Fruit fly (Drosophila melanogaster): ENCODE results near the gene CG9777.

The CG9777 gene

DNA sequence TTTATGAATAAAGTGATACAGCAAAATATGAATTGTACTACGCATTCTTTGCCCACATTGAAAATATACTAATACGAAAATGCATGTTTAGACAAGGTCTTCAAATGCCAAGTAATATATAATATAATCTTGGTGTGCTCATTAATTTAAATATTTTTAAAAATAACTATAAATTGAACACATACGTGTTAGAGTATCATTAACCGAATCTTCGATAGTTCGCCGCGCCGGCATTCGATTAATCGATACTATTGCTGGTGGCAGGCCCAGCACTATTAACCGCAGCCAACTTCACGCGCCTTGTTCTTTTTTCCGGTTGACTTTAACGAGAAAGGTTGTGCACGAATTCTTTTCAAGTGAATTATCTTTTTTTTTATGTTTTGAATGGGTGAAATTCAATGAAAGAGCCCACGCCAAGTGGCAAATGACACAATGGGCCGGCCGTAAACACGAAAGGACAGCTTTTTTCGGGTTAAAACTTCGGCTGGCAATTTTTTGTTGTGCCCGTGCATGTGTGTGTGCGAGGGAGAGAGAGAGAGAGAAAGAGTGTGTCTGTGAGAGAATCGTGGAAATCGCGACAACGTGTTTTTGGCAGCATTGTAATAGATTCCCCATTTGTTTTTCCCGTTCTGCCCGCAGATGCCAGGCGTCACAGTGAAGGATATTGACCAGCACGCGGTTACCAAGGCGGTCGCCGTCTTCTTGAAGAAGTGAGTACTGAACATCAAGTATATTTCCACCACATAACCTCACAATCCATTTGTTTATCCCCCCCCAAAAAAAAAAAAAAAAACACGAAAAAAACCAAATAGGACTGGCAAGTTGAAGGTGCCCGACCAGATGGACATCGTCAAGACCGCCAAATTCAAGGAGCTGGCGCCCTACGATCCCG, 5.8 kb upstream of the CG9777 start, which contains the start of gene RpS19a (continued):
- peak; percentile 24; the same call in 1 of the 3 replicates for TF ChIP-seq row (GFP tag; IDR thresholded peaks at IDR 0.05)
- TF ChIP-seq az2 (GFP tag; optimal IDR thresholded peaks at IDR 0.05): peak; percentile 35
- TF ChIP-seq wek (GFP tag; optimal IDR thresholded peaks at IDR 0.05): peak; percentile 89
- TF ChIP-seq Dll (GFP tag; IDR thresholded peaks at IDR 0.05; ENCODE audit: partially characterized antibody): peak; percentile 73; the same call in 2 of the 4 replicates
- peak; percentile 54 for TF ChIP-seq Bdp1 (GFP tag; optimal IDR thresholded peaks at IDR 0.05)
- peak; percentile 81 for TF ChIP-seq CG15011 (GFP tag; optimal IDR thresholded peaks at IDR 0.05)
- peak; percentile 26; the same call in 1 of the 2 replicates for TF ChIP-seq cas (GFP tag; IDR thresholded peaks at IDR 0.05)
- peak; percentile 36 for TF ChIP-seq Atf-2 (GFP tag; optimal IDR thresholded peaks at IDR 0.05)
- TF ChIP-seq CG12299 (tag; optimal IDR thresholded peaks at IDR 0.05): peak; percentile 63
- peak; percentile 33; the same call in 1 of the 2 replicates for TF ChIP-seq CG32772 (GFP tag; IDR thresholded peaks at IDR 0.05)
- 0 out of 2 replicates have a peak, but pooled peaks have one; percentile 21 for TF ChIP-seq crol (GFP tag; IDR thresholded peaks at IDR 0.05)
- TF ChIP-seq nom (GFP tag; optimal IDR thresholded peaks at IDR 0.05): peak; percentile 91
- TF ChIP-seq btn (GFP tag; optimal IDR thresholded peaks at IDR 0.05): peak; percentile 43
- peak; percentile 49 for TF ChIP-seq CG8388 (GFP tag; optimal IDR thresholded peaks at IDR 0.05)
- TF ChIP-seq chinmo (GFP tag; IDR thresholded peaks at IDR 0.05; ENCODE audit: partially characterized antibody): no peak
- peak; percentile 72 for TF ChIP-seq Nf-YA (GFP tag; IDR thresholded peaks at IDR 0.05)
- TF ChIP-seq CG10654 (GFP tag; optimal IDR thresholded peaks at IDR 0.05): peak; percentile 12
- TF ChIP-seq Dbx (GFP tag; IDR thresholded peaks at IDR 0.05): peak; percentile 66
- TF ChIP-seq tio (GFP tag; optimal IDR thresholded peaks at IDR 0.05): peak; percentile 14
- TF ChIP-seq CG9215 (GFP tag; IDR thresholded peaks at IDR 0.05): no peak
- TF ChIP-seq mirr (GFP tag; optimal IDR thresholded peaks at IDR 0.05): peak; percentile 91
- TF ChIP-seq D19A (tag; optimal IDR thresholded peaks at IDR 0.05): peak; percentile 48
- peak; percentile 50 for TF ChIP-seq tap (tag; optimal IDR thresholded peaks at IDR 0.05)
- peak; percentile 32 for TF ChIP-seq CG4617 (GFP tag; optimal IDR thresholded peaks at IDR 0.05; ENCODE audit: borderline replicate concordance)
- TF ChIP-seq CG2120 (GFP tag; optimal IDR thresholded peaks at IDR 0.05): no peak
- TF ChIP-seq CG4730 (GFP tag; IDR thresholded peaks at IDR 0.05): peak; percentile 60
- 0 out of 3 replicates have a peak, but pooled peaks have one; percentile 43 for TF ChIP-seq CG3726 (GFP tag; IDR thresholded peaks at IDR 0.05)
- TF ChIP-seq pho (GFP tag; optimal IDR thresholded peaks at IDR 0.05): peak; percentile 9
- no peak for TF ChIP-seq cad (GFP tag; optimal IDR thresholded peaks at IDR 0.05)
- no peak for TF ChIP-seq maf-S (GFP tag; optimal IDR thresholded peaks at IDR 0.05)
- no peak for TF ChIP-seq Six4 (GFP tag; optimal IDR thresholded peaks at IDR 0.05)
- peak; percentile 87 for TF ChIP-seq CG18619 (GFP tag; optimal IDR thresholded peaks at IDR 0.05)
- peak; percentile 57 for TF ChIP-seq CoRest (tag; optimal IDR thresholded peaks at IDR 0.05)
- peak; percentile 25 for TF ChIP-seq CG3995 (GFP tag; optimal IDR thresholded peaks at IDR 0.05)
- TF ChIP-seq Sox100B (GFP tag; optimal IDR thresholded peaks at IDR 0.05): peak; percentile 86
- TF ChIP-seq run (tag; optimal IDR thresholded peaks at IDR 0.05): peak; percentile 31
- TF ChIP-seq CG10321 (GFP tag; IDR thresholded peaks at IDR 0.05): peak; percentile 48; the same call in 1 of the 2 replicates
- no peak for TF ChIP-seq da (GFP tag; optimal IDR thresholded peaks at IDR 0.05)
- peak; percentile 95 for TF ChIP-seq ci (GFP tag; IDR thresholded peaks at IDR 0.05)
- peak; percentile 58 for TF ChIP-seq Ptx1 (GFP tag; IDR thresholded peaks at IDR 0.05)
- peak; percentile 63 for TF ChIP-seq gsb-n (tag; optimal IDR thresholded peaks at IDR 0.05)
- peak; percentile 21 for TF ChIP-seq Neu2 (GFP tag; optimal IDR thresholded peaks at IDR 0.05; ENCODE audit: borderline replicate concordance)
- peak in 1 of 3 experiments; percentile 35 for TF ChIP-seq lola (GFP tag; optimal IDR thresholded peaks at IDR 0.05)
- TF ChIP-seq CG11093 (GFP tag; IDR thresholded peaks at IDR 0.05): no peak
- TF ChIP-seq fru (optimal IDR thresholded peaks at IDR 0.05): no peak
- TF ChIP-seq CG6791 (GFP tag; IDR thresholded peaks at IDR 0.05; ENCODE audit: partially characterized antibody): no peak; the same call in 1 of the 3 replicates
- TF ChIP-seq fd64A (GFP tag; optimal IDR thresholded peaks at IDR 0.05): peak; percentile 87
- TF ChIP-seq salm (tag; optimal IDR thresholded peaks at IDR 0.05): peak; percentile 78
